Fruit fly (Drosophila melanogaster): ENCODE data around the gene mdy.

Gene mdy

DNA sequence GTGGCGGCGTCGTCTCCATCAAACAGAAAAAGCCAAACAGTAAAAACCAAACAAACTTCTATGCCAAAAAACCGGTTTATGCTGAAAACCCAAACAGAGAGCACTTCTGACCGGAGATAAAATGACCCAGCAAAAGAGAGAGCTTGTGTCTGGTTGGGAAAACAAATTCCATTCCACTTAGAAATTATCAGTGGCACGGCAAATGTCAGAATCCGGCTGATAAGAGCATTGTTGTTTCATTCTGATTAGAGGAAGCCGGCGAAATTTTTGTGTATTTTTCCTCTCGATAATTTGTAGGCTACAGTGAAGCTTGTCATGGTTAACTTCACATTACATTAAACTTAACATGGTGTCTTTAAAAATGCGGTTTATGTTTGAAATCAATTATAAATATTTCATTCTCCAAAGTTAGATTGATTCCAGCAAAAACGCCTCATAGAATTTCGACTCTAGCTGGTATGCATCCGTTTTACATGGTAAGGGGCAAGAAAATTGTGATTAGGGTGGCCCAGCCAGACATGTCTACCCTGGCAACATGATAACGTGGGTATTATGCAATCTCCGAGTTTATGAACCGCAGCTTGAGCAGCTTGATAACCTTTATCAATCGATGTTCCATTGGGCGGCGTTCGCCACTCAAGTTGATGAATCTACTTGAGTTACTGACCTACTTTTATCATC lies 1.1 kb downstream of the mdy start (continued):
- no peak for TF ChIP-seq kni (GFP tag; optimal IDR thresholded peaks at IDR 0.05)
- TF ChIP-seq Xbp1 (GFP tag; optimal IDR thresholded peaks at IDR 0.05), result peak; percentile 16
- no peak for TF ChIP-seq D19B (GFP tag; optimal IDR thresholded peaks at IDR 0.05)
- TF ChIP-seq so (GFP tag; IDR thresholded peaks at IDR 0.05), result no peak
- no peak for TF ChIP-seq phol (tag; optimal IDR thresholded peaks at IDR 0.05)
- TF ChIP-seq CG8281 (tag; optimal IDR thresholded peaks at IDR 0.05), result no peak
- TF ChIP-seq B-H2 (GFP tag; optimal IDR thresholded peaks at IDR 0.05), result no peak
- TF ChIP-seq Hsf (GFP tag; optimal IDR thresholded peaks at IDR 0.05), result no peak
- TF ChIP-seq CG10565 (GFP tag; optimal IDR thresholded peaks at IDR 0.05), result no peak
- no peak for TF ChIP-seq lola (GFP tag; optimal IDR thresholded peaks at IDR 0.05)
- TF ChIP-seq cad (GFP tag; optimal IDR thresholded peaks at IDR 0.05), result no peak
- TF ChIP-seq CG17802 (tag; optimal IDR thresholded peaks at IDR 0.05), result no peak
- TF ChIP-seq Eip74EF (GFP tag; optimal IDR thresholded peaks at IDR 0.05), result no peak
- TF ChIP-seq CG18599 (GFP tag; optimal IDR thresholded peaks at IDR 0.05), result no peak
- TF ChIP-seq grn (GFP tag; optimal IDR thresholded peaks at IDR 0.05), result peak; percentile 48
- peak; percentile 8 for TF ChIP-seq CG1792 (GFP tag; optimal IDR thresholded peaks at IDR 0.05)
- no peak for TF ChIP-seq NC2α (GFP tag; optimal IDR thresholded peaks at IDR 0.05)
- peak; percentile 36 for TF ChIP-seq gem (tag; optimal IDR thresholded peaks at IDR 0.05)
- no peak for TF ChIP-seq corto (GFP tag; optimal IDR thresholded peaks at IDR 0.05)
- no peak for TF ChIP-seq CG15601 (tag; optimal IDR thresholded peaks at IDR 0.05)
- TF ChIP-seq dan (GFP tag; IDR thresholded peaks at IDR 0.05), result no peak
- no peak for TF ChIP-seq CG8944 (GFP tag; optimal IDR thresholded peaks at IDR 0.05)
- no peak for TF ChIP-seq CG15479 (GFP tag; optimal IDR thresholded peaks at IDR 0.05)
- TF ChIP-seq Poxn (GFP tag; IDR thresholded peaks at IDR 0.05), result no peak
- TF ChIP-seq CG16779 (GFP tag; IDR thresholded peaks at IDR 0.05), result no peak
- 0 out of 2 replicates have a peak, but pooled peaks have one; percentile 30 for TF ChIP-seq CG17328 (GFP tag; IDR thresholded peaks at IDR 0.05)
- TF ChIP-seq HLH3B (GFP tag; IDR thresholded peaks at IDR 0.05), result peak; percentile 13; the same call in 1 of the 2 replicates
- no peak for TF ChIP-seq CG3838 (GFP tag; optimal IDR thresholded peaks at IDR 0.05)
- no peak for TF ChIP-seq PHDP (tag; optimal IDR thresholded peaks at IDR 0.05)
- TF ChIP-seq Sox102F (GFP tag; optimal IDR thresholded peaks at IDR 0.05), result peak; percentile 32
- no peak for TF ChIP-seq CG6272 (GFP tag; IDR thresholded peaks at IDR 0.05)
- TF ChIP-seq CG18476 (GFP tag; optimal IDR thresholded peaks at IDR 0.05), result no peak
- TF ChIP-seq Tbp (GFP tag; optimal IDR thresholded peaks at IDR 0.05), result no peak
- no peak for TF ChIP-seq trem (tag; optimal IDR thresholded peaks at IDR 0.05)
- no peak for TF ChIP-seq sens-2 (GFP tag; IDR thresholded peaks at IDR 0.05)
- TF ChIP-seq CG30403 (GFP tag; optimal IDR thresholded peaks at IDR 0.05), result peak; percentile 8
- no peak for TF ChIP-seq CG13123 (GFP tag; optimal IDR thresholded peaks at IDR 0.05)
- TF ChIP-seq ara (GFP tag; IDR thresholded peaks at IDR 0.05), result no peak
- no peak for TF ChIP-seq en (GFP tag; optimal IDR thresholded peaks at IDR 0.05)
- TF ChIP-seq dati (GFP tag; IDR thresholded peaks at IDR 0.05), result no peak
- no peak for TF ChIP-seq CG34422 (GFP tag; IDR thresholded peaks at IDR 0.05)
- TF ChIP-seq CG9609 (GFP tag; optimal IDR thresholded peaks at IDR 0.05), result peak; percentile 8
- peak; percentile 87 for TF ChIP-seq sens (GFP tag)
- TF ChIP-seq CG7271 (tag; optimal IDR thresholded peaks at IDR 0.05), result no peak
- no peak for TF ChIP-seq Awh (GFP tag; IDR thresholded peaks at IDR 0.05)
- no peak for TF ChIP-seq wek (GFP tag; optimal IDR thresholded peaks at IDR 0.05)
- TF ChIP-seq CG7745 (tag; optimal IDR thresholded peaks at IDR 0.05), result no peak
- TF ChIP-seq ttk (GFP tag; IDR thresholded peaks at IDR 0.05), result no peak
- TF ChIP-seq ci (GFP tag; IDR thresholded peaks at IDR 0.05), result peak; percentile 33; the same call in 1 of the 3 replicates
- no peak for TF ChIP-seq knrl (GFP tag; IDR thresholded peaks at IDR 0.05; ENCODE audit: partially characterized antibody)
